Worm (Caenorhabditis elegans) whole organism, L4 larva: ENCODE results near the gene lnkn-1.

ENCODE experiments used
- D1046.2 ChIP-seq: fragments of 200-800 bp; sonication (Bioruptor generic); IDR thresholded peaks from 2 replicates; pipeline ENCODE4 v1.3.6; 2022; ENCODE audit warnings: missing genetic modification characterization, missing compliant biosample characterization
- F10B5.3 ChIP-seq: sonication (generic microtip); optimal IDR thresholded peaks from 2 replicates; lab custom pipeline; 2016; ENCODE audit warnings: mild to moderate bottlenecking, missing genetic modification characterization, missing compliant biosample characterization
- F26F4.8 ChIP-seq: fragments of 200-800 bp; sonication (Bioruptor generic); conservative IDR thresholded peaks from 2 replicates; pipeline ENCODE4 v1.3.6; 2022; ENCODE audit warnings: missing genetic modification characterization, missing compliant biosample characterization
- F44E2.7 ChIP-seq: fragments of 200-800 bp; sonication (Bioruptor generic); IDR thresholded peaks from 2 replicates; pipeline ENCODE4 v2.1.2; 2022; ENCODE audit warnings: missing genetic modification characterization, missing compliant biosample characterization
- T20F7.1 ChIP-seq: fragments of 200-800 bp; sonication (Bioruptor generic); optimal IDR thresholded peaks from 2 replicates; lab custom pipeline; 2018; ENCODE audit warnings: mild to moderate bottlenecking, missing genetic modification characterization, missing compliant biosample characterization
- Y105C5A.15 ChIP-seq: fragments of 200-800 bp; sonication (Bioruptor generic); IDR thresholded peaks from 2 replicates; pipeline ENCODE4 v1.3.6; 2022; ENCODE audit warnings: missing genetic modification characterization, missing compliant biosample characterization
- Y75B8A.6 ChIP-seq: fragments of 200-800 bp; sonication (Bioruptor generic); IDR thresholded peaks from 2 replicates; pipeline ENCODE4 v1.3.6; 2022; ENCODE audit warnings: missing genetic modification reagents, missing genetic modification characterization, missing compliant biosample characterization
- ceh-32 ChIP-seq: sonication (generic microtip); optimal IDR thresholded peaks from 2 replicates; lab custom pipeline; 2016; ENCODE audit warnings: mild to moderate bottlenecking, missing genetic modification characterization, missing compliant biosample characterization; ENCODE audit not compliant: poor library complexity
- ceh-62 ChIP-seq: sonication (generic microtip); optimal IDR thresholded peaks from 2 replicates; lab custom pipeline; 2017; ENCODE audit warnings: missing biosample characterization, missing genetic modification characterization
- ctbp-1 ChIP-seq: fragments of 200-800 bp; sonication (Bioruptor generic); IDR thresholded peaks from 2 replicates; pipeline ENCODE4 v1.3.6; 2022; ENCODE audit warnings: missing genetic modification reagents, missing genetic modification characterization, missing compliant biosample characterization
- daf-12 ChIP-seq: fragments of 150-350 bp; optimal IDR thresholded peaks from 2 replicates; lab custom pipeline; 2014; ENCODE audit warnings: missing biosample characterization, missing genetic modification reagents, missing genetic modification characterization
- daf-19 ChIP-seq: fragments of 200-800 bp; sonication (Bioruptor generic); conservative IDR thresholded peaks from 2 replicates; pipeline ENCODE4 v1.3.6; 2022; ENCODE audit warnings: missing genetic modification characterization, missing compliant biosample characterization
- dmd-6 ChIP-seq: fragments of 200-800 bp; sonication (Bioruptor generic); IDR thresholded peaks from 2 replicates; pipeline ENCODE4 v1.3.6; 2022; ENCODE audit warnings: missing genetic modification reagents, missing genetic modification characterization, missing compliant biosample characterization
- dmd-8 ChIP-seq: fragments of 200-800 bp; sonication (Bioruptor generic); IDR thresholded peaks from 2 replicates; pipeline ENCODE4 v1.3.6; 2022; ENCODE audit warnings: missing genetic modification characterization, missing compliant biosample characterization
- duxl-1 ChIP-seq: sonication (generic microtip); optimal IDR thresholded peaks from 2 replicates; lab custom pipeline; 2016; ENCODE audit warnings: mild to moderate bottlenecking, missing genetic modification characterization, moderate library complexity, missing compliant biosample characterization; ENCODE audit not compliant: poor library complexity
- fkh-10 ChIP-seq: fragments of 150-350 bp; optimal IDR thresholded peaks from 2 replicates; lab custom pipeline; 2014; ENCODE audit warnings: missing biosample characterization, missing genetic modification reagents, missing genetic modification characterization
- fos-1 ChIP-seq: fragments of 150-350 bp; optimal IDR thresholded peaks from 2 replicates; lab custom pipeline; 2014; ENCODE audit warnings: missing biosample characterization, missing genetic modification characterization
- hif-1 ChIP-seq, 2 experiments: sonication (generic microtip); optimal IDR thresholded peaks; 2 replicates each; lab custom pipeline; 2016 to 2017; ENCODE audit warnings: missing compliant biosample characterization in 2 of 2, missing genetic modification characterization in 2 of 2, missing genetic modification reagents in 2 of 2, missing genotype in 2 of 2, mild to moderate bottlenecking in 1 of 2
- hlh-11 ChIP-seq: fragments of 200-800 bp; sonication (Bioruptor generic); optimal IDR thresholded peaks from 2 replicates; lab custom pipeline; 2018; ENCODE audit warnings: mild to moderate bottlenecking, missing genetic modification characterization, missing compliant biosample characterization
- hlh-30 ChIP-seq: sonication (generic microtip); optimal IDR thresholded peaks from 2 replicates; lab custom pipeline; 2017; ENCODE audit warnings: antibody characterized with exemption, mild to moderate bottlenecking, missing genetic modification characterization, missing compliant biosample characterization; ENCODE audit not compliant: insufficient read depth
- jun-1 ChIP-seq: fragments of 150-350 bp; optimal IDR thresholded peaks from 2 replicates; lab custom pipeline; 2014; ENCODE audit warnings: missing biosample characterization, missing genetic modification reagents, missing genetic modification characterization
- lim-7 ChIP-seq: fragments of 200-800 bp; sonication (Bioruptor generic); IDR thresholded peaks from 2 replicates; pipeline ENCODE4 v1.3.6; 2022; ENCODE audit warnings: missing genetic modification characterization, missing compliant biosample characterization
- lin-15B ChIP-seq: fragments of 150-350 bp; sonication (generic microtip); optimal IDR thresholded peaks from 3 replicates; lab custom pipeline; 2014; ENCODE audit warnings: missing biosample characterization, missing genetic modification characterization
- lin-29 ChIP-seq: fragments of 200-800 bp; sonication (Bioruptor generic); IDR thresholded peaks from 2 replicates; pipeline ENCODE4 v1.3.6; 2022; ENCODE audit warnings: missing genetic modification reagents, missing genetic modification characterization, missing compliant biosample characterization
- lin-39 ChIP-seq: fragments of 150-350 bp; optimal IDR thresholded peaks from 2 replicates; lab custom pipeline; 2014; ENCODE audit warnings: missing biosample characterization, missing genetic modification reagents, missing genetic modification characterization
- lir-3 ChIP-seq: sonication (generic microtip); optimal IDR thresholded peaks from 2 replicates; lab custom pipeline; 2016; ENCODE audit warnings: mild to moderate bottlenecking, missing genetic modification characterization, missing compliant biosample characterization
- mdl-1 ChIP-seq, 2 experiments: fragments of 150-350 bp in 1 of 2; sonication (generic microtip) in 1 of 2; optimal IDR thresholded peaks; 2 replicates each; lab custom pipeline; 2014 to 2017; ENCODE audit warnings: missing biosample characterization in 2 of 2, missing genetic modification characterization in 2 of 2
- mes-2 ChIP-seq: sonication (generic microtip); optimal IDR thresholded peaks from 2 replicates; lab custom pipeline; 2016; ENCODE audit warnings: missing genotype, mild to moderate bottlenecking, missing genetic modification characterization, missing compliant biosample characterization; ENCODE audit not compliant: poor library complexity, severe bottlenecking
- mxl-2 ChIP-seq: fragments of 200-800 bp; sonication (Bioruptor generic); conservative IDR thresholded peaks from 2 replicates; pipeline ENCODE4 v1.3.6; 2022; ENCODE audit warnings: missing genetic modification reagents, missing genetic modification characterization, missing compliant biosample characterization
- mxl-3 ChIP-seq: fragments of 200-800 bp; sonication (Bioruptor generic); optimal IDR thresholded peaks from 2 replicates; lab custom pipeline; 2018; ENCODE audit warnings: mild to moderate bottlenecking, missing genetic modification characterization, missing compliant biosample characterization
- nhr-10 ChIP-seq: fragments of 150-350 bp; optimal IDR thresholded peaks from 2 replicates; lab custom pipeline; 2014; ENCODE audit warnings: missing biosample characterization, missing genetic modification characterization
- nhr-102 ChIP-seq: sonication (generic microtip); optimal IDR thresholded peaks from 2 replicates; lab custom pipeline; 2016; ENCODE audit warnings: mild to moderate bottlenecking, missing genetic modification characterization, moderate library complexity, missing compliant biosample characterization
- nhr-111 ChIP-seq: fragments of 200-800 bp; sonication (Bioruptor generic); optimal IDR thresholded peaks from 2 replicates; lab custom pipeline; 2018; ENCODE audit warnings: mild to moderate bottlenecking, missing genetic modification characterization, missing compliant biosample characterization
- nhr-237 ChIP-seq: sonication (generic microtip); optimal IDR thresholded peaks from 2 replicates; lab custom pipeline; 2017; ENCODE audit warnings: missing biosample characterization, missing genetic modification characterization
- nhr-28 ChIP-seq: fragments of 150-350 bp; optimal IDR thresholded peaks from 2 replicates; lab custom pipeline; 2014; ENCODE audit warnings: missing biosample characterization, missing genetic modification characterization
- nhr-42 ChIP-seq: fragments of 200-800 bp; sonication (Bioruptor generic); IDR thresholded peaks from 2 replicates; pipeline ENCODE4 v1.3.6; 2022; ENCODE audit warnings: missing genetic modification characterization, missing compliant biosample characterization
- nhr-48 ChIP-seq: sonication (generic microtip); optimal IDR thresholded peaks from 2 replicates; lab custom pipeline; 2016; ENCODE audit warnings: mild to moderate bottlenecking, missing genetic modification characterization, missing compliant biosample characterization
- php-3 ChIP-seq: fragments of 200-800 bp; sonication (Bioruptor generic); IDR thresholded peaks from 2 replicates; pipeline ENCODE4 v1.3.6; 2022; ENCODE audit warnings: missing genetic modification reagents, missing genetic modification characterization, missing compliant biosample characterization
- rbr-2 ChIP-seq: sonication (generic microtip); optimal IDR thresholded peaks from 2 replicates; lab custom pipeline; 2016; ENCODE audit warnings: missing genotype, missing genetic modification characterization, missing compliant biosample characterization
- saeg-2 ChIP-seq: fragments of 200-800 bp; sonication (Bioruptor generic); IDR thresholded peaks from 2 replicates; pipeline ENCODE4 v1.3.6; 2022; ENCODE audit warnings: missing genetic modification reagents, missing genetic modification characterization, missing compliant biosample characterization
- set-16 ChIP-seq: fragments of 200-800 bp; sonication (Bioruptor generic); IDR thresholded peaks from 2 replicates; pipeline ENCODE4 v1.3.6; 2022; ENCODE audit warnings: missing genetic modification reagents, missing genetic modification characterization, missing compliant biosample characterization
- spr-3 ChIP-seq: fragments of 200-800 bp; sonication (Bioruptor generic); optimal IDR thresholded peaks from 2 replicates; lab custom pipeline; 2018; ENCODE audit warnings: mild to moderate bottlenecking, missing genetic modification characterization, missing compliant biosample characterization
- tag-97 ChIP-seq: fragments of 200-800 bp; sonication (Bioruptor generic); IDR thresholded peaks from 2 replicates; pipeline ENCODE4 v1.3.6; 2022; ENCODE audit warnings: missing genetic modification characterization, missing compliant biosample characterization
- tra-1 ChIP-seq: fragments of 200-800 bp; sonication (Bioruptor generic); IDR thresholded peaks from 2 replicates; pipeline ENCODE4 v1.3.6; 2022; ENCODE audit warnings: missing genetic modification reagents, missing genetic modification characterization, missing compliant biosample characterization
- unc-130 ChIP-seq: sonication (generic microtip); optimal IDR thresholded peaks from 2 replicates; lab custom pipeline; 2016; ENCODE audit warnings: missing genetic modification reagents, missing genetic modification characterization, missing compliant biosample characterization
- unc-62 ChIP-seq, 3 experiments: fragments of 150-350 bp in 1 of 3; sonication (generic microtip); optimal IDR thresholded peaks in 2 of 3; peaks in 1 of 3; 1 replicate in 1 of 3; 2 replicates in 2 of 3; lab custom pipeline; 2014 to 2017; ENCODE audit warnings: missing biosample characterization in 3 of 3, missing genetic modification characterization in 3 of 3, missing genetic modification reagents in 3 of 3, missing genotype in 1 of 3
- zag-1 ChIP-seq: fragments of 150-350 bp; optimal IDR thresholded peaks from 2 replicates; lab custom pipeline; 2014; ENCODE audit warnings: missing biosample characterization, missing genetic modification characterization
- zfp-3 ChIP-seq: fragments of 200-800 bp; sonication (Bioruptor generic); conservative IDR thresholded peaks from 2 replicates; pipeline ENCODE4 v1.3.6; 2022; ENCODE audit warnings: missing genetic modification reagents, missing genetic modification characterization, missing compliant biosample characterization
- zip-11 ChIP-seq: fragments of 200-800 bp; sonication (Bioruptor generic); IDR thresholded peaks from 2 replicates; pipeline ENCODE4 v1.3.6; 2022; ENCODE audit warnings: missing genetic modification characterization, missing compliant biosample characterization
- ztf-11 ChIP-seq: fragments of 150-350 bp; optimal IDR thresholded peaks from 2 replicates; lab custom pipeline; 2014; ENCODE audit warnings: missing biosample characterization, missing genetic modification characterization

Gene lnkn-1

ce11 chrIII:8937571-8937970 is 47.5 kb downstream of the lnkn-1 start:
- TF ChIP-seq php-3 (GFP tag; lab: Robert Waterston, UW), result no peak; the same call in 1 of the 2 replicates
- peak; percentile 21; the same call in 1 of the 2 replicates for TF ChIP-seq Y105C5A.15 (GFP tag; lab: Robert Waterston, UW)
- TF ChIP-seq mxl-2 (GFP tag; lab: Robert Waterston, UW), result 0 out of 2 replicates have a peak, but pooled peaks have one; percentile 57
- peak; percentile 30 for TF ChIP-seq spr-3 (GFP tag; lab: Kevin White, UChicago)
- no peak for TF ChIP-seq fkh-10
- TF ChIP-seq mdl-1 (tag; optimal IDR thresholded peaks at IDR 0.05; lab: Kevin White, UChicago), result peak in 1 of 2 experiments; percentile 70
- TF ChIP-seq lin-15B (tag; lab: Kevin White, UChicago), result no peak
- no peak for TF ChIP-seq lin-39 (tag; lab: Kevin White, UChicago)
- TF ChIP-seq zfp-3 (GFP tag; lab: Robert Waterston, UW), result peak; percentile 81
- peak; percentile 45 for TF ChIP-seq nhr-111 (GFP tag; lab: Kevin White, UChicago)
- TF ChIP-seq zag-1 (tag; lab: Kevin White, UChicago), result no peak
- TF ChIP-seq D1046.2 (GFP tag; lab: Robert Waterston, UW), result peak; percentile 63; the same call in 1 of the 2 replicates
- TF ChIP-seq daf-19 (GFP tag; lab: Robert Waterston, UW), result peak; percentile 78
- no peak for TF ChIP-seq tag-97 (GFP tag; lab: Robert Waterston, UW)
- no peak for TF ChIP-seq daf-12 (tag; lab: Kevin White, UChicago)
- TF ChIP-seq hlh-30 (tag; lab: Kevin White, UChicago), result peak; percentile 63
- peak; percentile 88 for TF ChIP-seq rbr-2
- peak; percentile 81 for TF ChIP-seq hlh-11 (tag; lab: Kevin White, UChicago)
- peak; percentile 47 for TF ChIP-seq nhr-28
- TF ChIP-seq duxl-1, result peak; percentile 72
- TF ChIP-seq nhr-237 (tag; lab: Kevin White, UChicago), result no peak
- no peak for TF ChIP-seq nhr-10
- TF ChIP-seq fos-1 (tag; lab: Kevin White, UChicago), result no peak
- TF ChIP-seq lir-3 (tag; lab: Kevin White, UChicago), result peak; percentile 61
- peak; percentile 25 to 67 for TF ChIP-seq hif-1 (tag; optimal IDR thresholded peaks at IDR 0.05; lab: Kevin White, UChicago)
- peak; percentile 90 for TF ChIP-seq mes-2 (tag; lab: Kevin White, UChicago)
- no peak for TF ChIP-seq set-16 (GFP tag; lab: Robert Waterston, UW)
- TF ChIP-seq tra-1 (GFP tag; lab: Robert Waterston, UW), result peak; percentile 71
- TF ChIP-seq T20F7.1, result peak; percentile 77
- TF ChIP-seq lim-7, result peak; percentile 94
- TF ChIP-seq nhr-102 (tag; lab: Kevin White, UChicago), result no peak
- peak; percentile 56 for TF ChIP-seq unc-130 (GFP tag; lab: Kevin White, UChicago)
- 0 out of 2 replicates have a peak, but pooled peaks have one; percentile 55 for TF ChIP-seq lin-29 (GFP tag; lab: Robert Waterston, UW)
- peak; percentile 80 for TF ChIP-seq dmd-6 (GFP tag; lab: Robert Waterston, UW)
- no peak for TF ChIP-seq F44E2.7
- peak; percentile 7 for TF ChIP-seq F10B5.3 (tag; lab: Kevin White, UChicago)
- TF ChIP-seq mxl-3 (GFP tag; lab: Kevin White, UChicago), result peak; percentile 75
- peak in 1 of 2 experiments; percentile 99 for TF ChIP-seq unc-62 (GFP tag; optimal IDR thresholded peaks at IDR 0.05 in 1 of 2; lab: Kevin White, UChicago)
- TF ChIP-seq unc-62 (tag; optimal IDR thresholded peaks at IDR 0.05; lab: Kevin White, UChicago), result no peak
- TF ChIP-seq F26F4.8 (GFP tag; lab: Robert Waterston, UW), result peak; percentile 71; the same call in 1 of the 2 replicates
- TF ChIP-seq jun-1 (tag; lab: Kevin White, UChicago), result peak; percentile 21
- TF ChIP-seq ceh-32 (tag; lab: Kevin White, UChicago), result peak; percentile 5
- peak; percentile 78; the same call in 1 of the 2 replicates for TF ChIP-seq dmd-8
- no peak for TF ChIP-seq ceh-62 (tag; lab: Kevin White, UChicago)
- TF ChIP-seq nhr-42 (GFP tag; lab: Robert Waterston, UW), result peak; percentile 62; the same call in 1 of the 2 replicates
- peak; percentile 89 for TF ChIP-seq ctbp-1 (GFP tag; lab: Robert Waterston, UW)
- TF ChIP-seq ztf-11 (tag; lab: Kevin White, UChicago), result no peak
- TF ChIP-seq saeg-2 (GFP tag; lab: Robert Waterston, UW), result no peak
- TF ChIP-seq zip-11 (GFP tag; lab: Robert Waterston, UW), result no peak
- peak; percentile 88; the same call in 1 of the 2 replicates for TF ChIP-seq Y75B8A.6
- no peak for TF ChIP-seq nhr-48 (tag; lab: Kevin White, UChicago)
